Worm (Caenorhabditis elegans): ENCODE measurements around the gene ssp-36.

- no peak for TF ChIP-seq rec-8 (tag; optimal IDR thresholded peaks at IDR 0.05)
- no peak for TF ChIP-seq nhr-120 (GFP tag; IDR thresholded peaks at IDR 0.05)
- no peak for TF ChIP-seq mcd-1 (GFP tag; IDR thresholded peaks at IDR 0.05)
- no peak for TF ChIP-seq bed-1 (GFP tag; IDR thresholded peaks at IDR 0.05)
- no peak for TF ChIP-seq B0336.3 (GFP tag; IDR thresholded peaks at IDR 0.05)
- TF ChIP-seq Y95B8A.8 (GFP tag; IDR thresholded peaks at IDR 0.05), result no peak
- no peak for TF ChIP-seq unc-62 (GFP tag; optimal IDR thresholded peaks at IDR 0.05)
- TF ChIP-seq ztf-22 (GFP tag; optimal IDR thresholded peaks at IDR 0.05), result no peak
- no peak for TF ChIP-seq nhr-27 (tag; optimal IDR thresholded peaks at IDR 0.05)
These were observed 7.3 kb upstream of the ssp-36 start for ce11 chrIV:9773441-9773840.

Data from whole organism, young adult.